Fruit fly (Drosophila melanogaster) whole organism, embryonic: ENCODE results near the gene CG32225.

ENCODE experiments used
- CG31365 ChIP-seq: fragments of 200-800 bp; sonication (Bioruptor generic); optimal IDR thresholded peaks from 2 replicates; lab custom pipeline; 2018; ENCODE audit warnings: missing biosample characterization, mild to moderate bottlenecking, missing genetic modification characterization
- CG4282 ChIP-seq: fragments of 200-800 bp; sonication (Bioruptor generic); optimal IDR thresholded peaks from 2 replicates; lab custom pipeline; 2016; ENCODE audit warnings: missing biosample characterization, missing genetic modification characterization
- CG4730 ChIP-seq: fragments of 200-800 bp; sonication (Bioruptor generic); IDR thresholded peaks from 2 replicates; pipeline ENCODE4 v1.3.6; 2022; ENCODE audit warnings: missing biosample characterization, missing genetic modification characterization
- CG6175 ChIP-seq: fragments of 200-800 bp; sonication (Bioruptor generic); IDR thresholded peaks from 3 replicates; pipeline ENCODE4 v1.3.6; 2022; ENCODE audit warnings: missing biosample characterization, missing genetic modification characterization
- CG6813 ChIP-seq: fragments of 200-800 bp; sonication (Bioruptor generic); optimal IDR thresholded peaks from 2 replicates; lab custom pipeline; 2017; ENCODE audit warnings: missing biosample characterization, missing genetic modification characterization, mild to moderate bottlenecking, moderate library complexity, missing genetic modification reagents
- CG9876 ChIP-seq: fragments of 200-800 bp; sonication (Bioruptor generic); optimal IDR thresholded peaks from 2 replicates; lab custom pipeline; 2016; ENCODE audit warnings: missing biosample characterization, missing genetic modification characterization
- Deaf1 ChIP-seq: fragments of 200-800 bp; optimal IDR thresholded peaks from 3 replicates; lab custom pipeline; 2019; ENCODE audit warnings: missing biosample characterization, mild to moderate bottlenecking, missing genetic modification characterization, moderate library complexity
- Dip3 ChIP-seq: fragments of 200-800 bp; sonication (Bioruptor generic); optimal IDR thresholded peaks from 3 replicates; lab custom pipeline; 2016; ENCODE audit warnings: missing biosample characterization, missing genetic modification characterization
- Mes4 ChIP-seq: fragments of 200-800 bp; sonication (Bioruptor generic); optimal IDR thresholded peaks from 2 replicates; lab custom pipeline; 2016; ENCODE audit warnings: missing biosample characterization, missing genetic modification characterization
- amos ChIP-seq: fragments of 200-800 bp; sonication (Bioruptor generic); IDR thresholded peaks from 2 replicates; pipeline ENCODE4 v1.3.6; 2022; ENCODE audit warnings: missing biosample characterization, missing genetic modification characterization; ENCODE audit not compliant: partially characterized antibody
- da ChIP-seq: fragments of 200-800 bp; sonication (Bioruptor generic); optimal IDR thresholded peaks from 2 replicates; lab custom pipeline; 2016; ENCODE audit warnings: missing biosample characterization, missing genetic modification characterization
- gro ChIP-seq: fragments of 200-800 bp; sonication (Bioruptor generic); optimal IDR thresholded peaks from 2 replicates; lab custom pipeline; 2016; ENCODE audit warnings: missing biosample characterization, missing genetic modification characterization
- slbo ChIP-seq: fragments of 200-800 bp; sonication (Bioruptor generic); IDR thresholded peaks from 2 replicates; pipeline ENCODE4 v1.3.6; 2022; ENCODE audit warnings: missing biosample characterization, missing genetic modification characterization
- tx ChIP-seq: fragments of 200-800 bp; sonication (Bioruptor generic); optimal IDR thresholded peaks from 2 replicates; lab custom pipeline; 2016; ENCODE audit warnings: missing biosample characterization, missing genetic modification characterization

dm6 chr3L:20295095-20295494, 11.0 kb downstream of the CG32225 start, which contains the start of gene gogo:
- no peak for TF ChIP-seq gro (GFP tag; lab: Kevin White, UChicago)
- no peak for TF ChIP-seq CG4730
- no peak for TF ChIP-seq CG4282 (GFP tag; lab: Kevin White, UChicago)
- TF ChIP-seq Deaf1 (tag; lab: Kevin White, UChicago) = peak; percentile 98
- TF ChIP-seq tx = no peak
- no peak for TF ChIP-seq Mes4 (GFP tag; lab: Kevin White, UChicago)
- no peak for TF ChIP-seq slbo (GFP tag; lab: Robert Waterston, UW)
- TF ChIP-seq Dip3 (GFP tag; lab: Kevin White, UChicago) = no peak
- TF ChIP-seq CG9876 = no peak
- no peak for TF ChIP-seq CG6813 (GFP tag; lab: Kevin White, UChicago)
- no peak for TF ChIP-seq CG31365 (tag; lab: Kevin White, UChicago)
- TF ChIP-seq amos (GFP tag; lab: Robert Waterston, UW) = no peak
- no peak for TF ChIP-seq da (GFP tag; lab: Kevin White, UChicago)
- TF ChIP-seq CG6175 (GFP tag; lab: Robert Waterston, UW) = no peak
